Worm (Caenorhabditis elegans) whole organism, young adult: ENCODE measurements around the gene W07B8.4.
A peak's percentile ranks its signal among the peaks of the same experiment; 100 is the strongest.

Experiments used
- B0019.2 ChIP-seq: fragments of 200-800 bp; sonication (Bioruptor generic); conservative IDR thresholded peaks from 2 replicates; pipeline ENCODE4 v1.3.6; 2022; ENCODE audit warnings: missing genetic modification reagents, missing genetic modification characterization, missing compliant biosample characterization
- B0261.1 ChIP-seq: sonication (generic microtip); optimal IDR thresholded peaks from 2 replicates; lab custom pipeline; 2016; ENCODE audit warnings: mild to moderate bottlenecking, missing genetic modification characterization, moderate library complexity, missing compliant biosample characterization
- B0336.3 ChIP-seq: fragments of 200-800 bp; sonication (Bioruptor generic); IDR thresholded peaks from 2 replicates; pipeline ENCODE4 v1.3.6; 2022; ENCODE audit warnings: missing genetic modification characterization, missing compliant biosample characterization
- C06A6.2 ChIP-seq: fragments of 200-800 bp; sonication (Bioruptor generic); conservative IDR thresholded peaks from 2 replicates; pipeline ENCODE4 v1.3.6; 2022; ENCODE audit warnings: missing genetic modification characterization, missing compliant biosample characterization
- C17E4.6 ChIP-seq: fragments of 200-800 bp; sonication (Bioruptor generic); IDR thresholded peaks from 2 replicates; pipeline ENCODE4 v1.3.6; 2022; ENCODE audit warnings: missing genetic modification reagents, missing genetic modification characterization, missing compliant biosample characterization
- D2030.7 ChIP-seq: fragments of 200-800 bp; sonication (Bioruptor generic); IDR thresholded peaks from 2 replicates; pipeline ENCODE4 v1.3.6; 2022; ENCODE audit warnings: missing genetic modification reagents, missing genetic modification characterization, missing compliant biosample characterization
- F23B12.7 ChIP-seq: sonication (generic microtip); optimal IDR thresholded peaks from 2 replicates; lab custom pipeline; 2017; ENCODE audit warnings: missing genetic modification characterization, mild to moderate bottlenecking, missing compliant biosample characterization, antibody characterized with exemption, moderate library complexity; ENCODE audit not compliant: insufficient read depth
- F49E8.2 ChIP-seq: sonication (generic microtip); optimal IDR thresholded peaks from 3 replicates; lab custom pipeline; 2017; ENCODE audit warnings: missing genetic modification characterization, mild to moderate bottlenecking, missing compliant biosample characterization, antibody characterized with exemption, moderate library complexity; ENCODE audit not compliant: insufficient read depth
- F52B5.7 ChIP-seq: sonication (generic microtip); optimal IDR thresholded peaks from 2 replicates; lab custom pipeline; 2016; ENCODE audit warnings: mild to moderate bottlenecking, missing genetic modification characterization, missing compliant biosample characterization
- F57A8.1 ChIP-seq: fragments of 200-800 bp; sonication (Bioruptor generic); optimal IDR thresholded peaks from 2 replicates; lab custom pipeline; 2018; ENCODE audit warnings: mild to moderate bottlenecking, missing genetic modification characterization, moderate library complexity, missing compliant biosample characterization
- F57C9.4 ChIP-seq: sonication (generic microtip); optimal IDR thresholded peaks from 2 replicates; lab custom pipeline; 2017; ENCODE audit warnings: mild to moderate bottlenecking, missing genetic modification characterization, missing compliant biosample characterization
- Y67H2A.10 ChIP-seq: fragments of 200-800 bp; sonication (Bioruptor generic); conservative IDR thresholded peaks from 2 replicates; pipeline ENCODE4 v1.3.6; 2022; ENCODE audit warnings: missing genetic modification reagents, missing genetic modification characterization, missing compliant biosample characterization
- Y95B8A.8 ChIP-seq: fragments of 200-800 bp; sonication (Bioruptor generic); IDR thresholded peaks from 2 replicates; pipeline ENCODE4 v1.3.6; 2022; ENCODE audit warnings: missing genetic modification reagents, missing genetic modification characterization, missing compliant biosample characterization
- akir-1 ChIP-seq: fragments of 200-800 bp; sonication (Bioruptor generic); optimal IDR thresholded peaks from 2 replicates; lab custom pipeline; 2018; ENCODE audit warnings: mild to moderate bottlenecking, missing genetic modification characterization, moderate library complexity, missing compliant biosample characterization
- ama-1 ChIP-seq, 3 experiments: fragments of 150-350 bp in 1 of 3; sonication (generic microtip) in 2 of 3; optimal IDR thresholded peaks; 2 replicates each; lab custom pipeline; 2014 to 2018; ENCODE audit warnings: missing biosample characterization in 2 of 3, missing genetic modification characterization in 2 of 3, missing genetic modification reagents in 2 of 3
- aptf-3 ChIP-seq: fragments of 200-800 bp; sonication (Bioruptor generic); IDR thresholded peaks from 2 replicates; pipeline ENCODE4 v1.3.6; 2022; ENCODE audit warnings: missing genetic modification characterization, missing compliant biosample characterization
- atf-7 ChIP-seq: sonication (generic microtip); optimal IDR thresholded peaks from 2 replicates; lab custom pipeline; 2017; ENCODE audit warnings: mild to moderate bottlenecking, missing genetic modification characterization, missing compliant biosample characterization
- athp-1 ChIP-seq: sonication (generic microtip); optimal IDR thresholded peaks from 2 replicates; lab custom pipeline; 2017; ENCODE audit warnings: mild to moderate bottlenecking, missing genetic modification characterization, missing compliant biosample characterization
- bed-2 ChIP-seq: fragments of 200-800 bp; sonication (Bioruptor generic); IDR thresholded peaks from 2 replicates; pipeline ENCODE4 v1.3.6; 2022; ENCODE audit warnings: missing genetic modification reagents, missing genetic modification characterization, missing compliant biosample characterization
- ccch-3 ChIP-seq: fragments of 200-800 bp; sonication (Bioruptor generic); optimal IDR thresholded peaks from 2 replicates; lab custom pipeline; 2018; ENCODE audit warnings: mild to moderate bottlenecking, missing genetic modification characterization, missing compliant biosample characterization
- ceh-27 ChIP-seq: fragments of 200-800 bp; sonication (Bioruptor generic); optimal IDR thresholded peaks from 2 replicates; lab custom pipeline; 2018; ENCODE audit warnings: mild to moderate bottlenecking, missing genetic modification characterization, moderate library complexity, missing compliant biosample characterization
- ceh-79 ChIP-seq: sonication (generic microtip); optimal IDR thresholded peaks from 2 replicates; lab custom pipeline; 2017; ENCODE audit warnings: mild to moderate bottlenecking, missing genetic modification characterization, missing compliant biosample characterization
- dpff-1 ChIP-seq: sonication (generic microtip); optimal IDR thresholded peaks from 2 replicates; lab custom pipeline; 2017; ENCODE audit warnings: mild to moderate bottlenecking, missing genetic modification characterization, missing compliant biosample characterization
- dpl-1 ChIP-seq: fragments of 150-350 bp; optimal IDR thresholded peaks from 2 replicates; lab custom pipeline; 2014; ENCODE audit warnings: missing biosample characterization, missing genetic modification reagents, missing genetic modification characterization
- efl-1 ChIP-seq: fragments of 150-350 bp; optimal IDR thresholded peaks from 2 replicates; lab custom pipeline; 2014; ENCODE audit warnings: missing biosample characterization, missing genetic modification reagents, missing genetic modification characterization
- egl-18 ChIP-seq: fragments of 200-800 bp; sonication (Bioruptor generic); IDR thresholded peaks from 2 replicates; pipeline ENCODE4 v1.3.6; 2022; ENCODE audit warnings: missing genetic modification reagents, missing genetic modification characterization, missing compliant biosample characterization
- egrh-3 ChIP-seq: fragments of 200-800 bp; sonication (Bioruptor generic); IDR thresholded peaks from 2 replicates; pipeline ENCODE4 v1.3.6; 2022; ENCODE audit warnings: missing genetic modification reagents, missing genetic modification characterization, missing compliant biosample characterization
- ets-4 ChIP-seq: fragments of 200-800 bp; sonication (Bioruptor generic); optimal IDR thresholded peaks from 2 replicates; lab custom pipeline; 2018; ENCODE audit warnings: mild to moderate bottlenecking, missing genetic modification characterization, missing compliant biosample characterization
- gei-17 ChIP-seq: fragments of 200-800 bp; sonication (Bioruptor generic); optimal IDR thresholded peaks from 2 replicates; lab custom pipeline; 2018; ENCODE audit warnings: mild to moderate bottlenecking, missing genetic modification characterization, missing compliant biosample characterization
- him-1 ChIP-seq: sonication (generic microtip); optimal IDR thresholded peaks from 2 replicates; lab custom pipeline; 2016; ENCODE audit warnings: missing genotype, missing genetic modification reagents, missing genetic modification characterization, missing compliant biosample characterization
- hlh-12 ChIP-seq: sonication (generic microtip); optimal IDR thresholded peaks from 2 replicates; lab custom pipeline; 2016; ENCODE audit warnings: missing genetic modification characterization, missing compliant biosample characterization
- hmg-20 ChIP-seq: fragments of 200-800 bp; sonication (Bioruptor generic); IDR thresholded peaks from 2 replicates; pipeline ENCODE4 v1.3.6; 2022; ENCODE audit warnings: missing genetic modification reagents, missing genetic modification characterization, missing compliant biosample characterization
- hsf-1 ChIP-seq: fragments of 200-800 bp; sonication (Bioruptor generic); IDR thresholded peaks from 2 replicates; pipeline ENCODE4 v1.3.6; 2022; ENCODE audit warnings: missing genetic modification reagents, missing genetic modification characterization, missing compliant biosample characterization
- lag-1 ChIP-seq: fragments of 200-800 bp; sonication (Bioruptor generic); IDR thresholded peaks from 2 replicates; pipeline ENCODE4 v1.3.6; 2022; ENCODE audit warnings: missing genetic modification reagents, missing genetic modification characterization, missing compliant biosample characterization
- let-526 ChIP-seq: fragments of 200-800 bp; sonication (Bioruptor generic); IDR thresholded peaks from 2 replicates; pipeline ENCODE4 v1.3.6; 2022; ENCODE audit warnings: missing genetic modification reagents, missing genetic modification characterization, missing compliant biosample characterization
- let-607 ChIP-seq, 2 experiments: fragments of 200-800 bp in 1 of 2; sonication (Bioruptor generic) in 1 of 2; sonication (generic microtip) in 1 of 2; optimal IDR thresholded peaks; 2 replicates each; lab custom pipeline; 2016 to 2018; ENCODE audit warnings: mild to moderate bottlenecking in 2 of 2, missing compliant biosample characterization in 2 of 2, missing genetic modification characterization in 2 of 2, moderate library complexity in 2 of 2, missing genotype in 1 of 2
- lsl-1 ChIP-seq: fragments of 200-800 bp; sonication (Bioruptor generic); optimal IDR thresholded peaks from 2 replicates; lab custom pipeline; 2018; ENCODE audit warnings: mild to moderate bottlenecking, missing genetic modification characterization, moderate library complexity, missing compliant biosample characterization
- mxl-1 ChIP-seq: sonication (generic microtip); optimal IDR thresholded peaks from 2 replicates; lab custom pipeline; 2016; ENCODE audit warnings: missing genetic modification characterization, missing compliant biosample characterization
- nfyb-1 ChIP-seq: fragments of 200-800 bp; sonication (Bioruptor generic); IDR thresholded peaks from 2 replicates; pipeline ENCODE4 v1.3.6; 2022; ENCODE audit warnings: missing genetic modification reagents, missing genetic modification characterization, missing compliant biosample characterization
- pbrm-1 ChIP-seq: fragments of 200-800 bp; sonication (Bioruptor generic); IDR thresholded peaks from 2 replicates; pipeline ENCODE4 v1.3.6; 2022; ENCODE audit warnings: missing genetic modification reagents, missing genetic modification characterization, missing compliant biosample characterization
- pha-4 ChIP-seq: fragments of 150-350 bp; sonication (generic microtip); optimal IDR thresholded peaks from 2 replicates; lab custom pipeline; 2014; ENCODE audit warnings: missing biosample characterization, missing genetic modification reagents, missing genetic modification characterization
- rec-8 ChIP-seq, 2 experiments: sonication (generic microtip); optimal IDR thresholded peaks; 2 replicates each; lab custom pipeline; 2016; ENCODE audit warnings: mild to moderate bottlenecking in 2 of 2, missing genetic modification characterization in 2 of 2, missing genetic modification reagents in 2 of 2, missing genotype in 2 of 2, missing biosample characterization in 1 of 2, missing compliant biosample characterization in 1 of 2, moderate library complexity in 1 of 2
- repo-1 ChIP-seq: sonication (generic microtip); optimal IDR thresholded peaks from 2 replicates; lab custom pipeline; 2017; ENCODE audit warnings: mild to moderate bottlenecking, missing genetic modification characterization, missing compliant biosample characterization
- somi-1 ChIP-seq: fragments of 200-800 bp; sonication (Bioruptor generic); optimal IDR thresholded peaks from 2 replicates; lab custom pipeline; 2018; ENCODE audit warnings: mild to moderate bottlenecking, missing genetic modification characterization, missing compliant biosample characterization
- tlf-1 ChIP-seq: fragments of 200-800 bp; sonication (Bioruptor generic); optimal IDR thresholded peaks from 2 replicates; lab custom pipeline; 2018; ENCODE audit warnings: mild to moderate bottlenecking, missing genetic modification characterization, missing compliant biosample characterization
- xnd-1 ChIP-seq: sonication (generic microtip); optimal IDR thresholded peaks from 2 replicates; lab custom pipeline; 2016; ENCODE audit warnings: missing genotype, missing genetic modification reagents, missing genetic modification characterization, missing compliant biosample characterization
- ztf-28 ChIP-seq: fragments of 200-800 bp; sonication (Bioruptor generic); IDR thresholded peaks from 2 replicates; pipeline ENCODE4 v1.3.6; 2022; ENCODE audit warnings: missing genetic modification reagents, missing genetic modification characterization, missing compliant biosample characterization
- ztf-6 ChIP-seq: fragments of 200-800 bp; sonication (Bioruptor generic); IDR thresholded peaks from 2 replicates; pipeline ENCODE4 v1.3.6; 2022; ENCODE audit warnings: missing genetic modification reagents, missing genetic modification characterization, missing compliant biosample characterization

The W07B8.4 gene

DNA sequence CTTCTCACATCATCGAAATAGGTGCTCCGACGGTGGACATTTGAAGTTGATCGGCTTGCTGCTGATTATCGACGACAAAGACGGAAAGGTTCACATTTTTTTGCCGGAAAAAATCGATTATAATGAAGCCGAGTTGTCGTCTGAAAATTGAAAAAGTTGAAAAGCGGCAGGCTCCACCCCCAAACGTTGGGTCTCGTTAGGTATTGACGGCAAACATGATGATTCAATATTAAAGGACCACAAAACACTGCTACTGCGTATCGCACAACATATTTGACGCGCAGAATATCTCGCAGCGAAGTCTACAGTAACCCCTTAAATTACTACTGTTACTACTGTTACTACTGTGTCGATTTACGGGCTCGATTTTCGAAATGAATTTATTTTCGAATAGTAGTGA, 26.5 kb upstream of the W07B8.4 start (continued):
- TF ChIP-seq B0336.3 (GFP tag; lab: Robert Waterston, UW), result peak; percentile 58
- TF ChIP-seq gei-17 (GFP tag; lab: Kevin White, UChicago), result peak; percentile 41
- no peak for TF ChIP-seq dpl-1 (GFP tag; lab: Kevin White, UChicago)
- TF ChIP-seq ama-1 (optimal IDR thresholded peaks at IDR 0.05; lab: Kevin White, UChicago), result peak; percentile 55
- no peak for TF ChIP-seq ama-1 (GFP tag; optimal IDR thresholded peaks at IDR 0.05; lab: Kevin White, UChicago)
- TF ChIP-seq nfyb-1 (GFP tag; lab: Robert Waterston, UW), result peak; percentile 86
- no peak for TF ChIP-seq ztf-6
- TF ChIP-seq repo-1 (tag; lab: Kevin White, UChicago), result peak; percentile 67
- peak; percentile 41 for TF ChIP-seq athp-1
- TF ChIP-seq somi-1, result no peak
- 0 out of 2 replicates have a peak, but pooled peaks have one; percentile 36 for TF ChIP-seq ztf-28 (GFP tag; lab: Robert Waterston, UW)
- peak; percentile 53 for TF ChIP-seq C17E4.6
- TF ChIP-seq akir-1 (GFP tag; lab: Kevin White, UChicago), result no peak
- peak; percentile 69 for TF ChIP-seq F57C9.4
- no peak for TF ChIP-seq atf-7 (tag; lab: Kevin White, UChicago)
- TF ChIP-seq egl-18 (GFP tag; lab: Robert Waterston, UW), result peak; percentile 63; the same call in 1 of the 2 replicates
- 0 out of 2 replicates have a peak, but pooled peaks have one; percentile 59 for TF ChIP-seq Y67H2A.10 (GFP tag; lab: Robert Waterston, UW)
- TF ChIP-seq let-526 (GFP tag; lab: Robert Waterston, UW), result 0 out of 2 replicates have a peak, but pooled peaks have one; percentile 9
- peak; percentile 16; the same call in 1 of the 2 replicates for TF ChIP-seq hmg-20 (GFP tag; lab: Robert Waterston, UW)
- TF ChIP-seq ceh-79 (tag; lab: Kevin White, UChicago), result peak; percentile 20
- TF ChIP-seq dpff-1 (tag; lab: Kevin White, UChicago), result peak; percentile 5

DNA sequence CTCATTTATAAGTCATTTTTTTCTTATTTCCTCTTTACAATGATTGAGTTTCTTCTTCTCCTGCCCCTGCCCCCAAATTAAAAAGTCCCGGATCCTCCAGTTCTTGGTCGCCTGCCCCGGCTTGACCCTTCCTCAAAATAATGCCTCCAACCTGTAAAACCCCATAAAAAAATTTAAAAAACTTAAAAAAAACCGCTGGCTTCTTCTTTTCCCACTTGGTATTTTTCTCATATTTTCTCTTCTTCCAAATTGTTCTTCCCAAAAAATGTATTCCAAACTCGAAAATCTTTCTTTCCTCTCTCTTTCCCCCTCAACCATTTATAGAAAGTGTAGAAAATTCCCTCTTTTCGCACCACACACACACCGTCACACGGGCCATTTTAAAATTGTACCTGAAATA, 25.7 kb upstream of the W07B8.4 start:
- TF ChIP-seq lsl-1 (GFP tag; lab: Kevin White, UChicago), result no peak
- TF ChIP-seq mxl-1, result no peak
- TF ChIP-seq B0019.2 (GFP tag; lab: Robert Waterston, UW), result no peak
- TF ChIP-seq hlh-12 (tag; lab: Kevin White, UChicago), result no peak
- no peak for TF ChIP-seq F23B12.7 (tag; lab: Kevin White, UChicago)
- TF ChIP-seq ceh-27 (GFP tag; lab: Kevin White, UChicago), result no peak
- no peak for TF ChIP-seq F57A8.1 (GFP tag; lab: Kevin White, UChicago)
- no peak for TF ChIP-seq F52B5.7
- no peak for TF ChIP-seq B0261.1 (tag; lab: Kevin White, UChicago)
- TF ChIP-seq rec-8 (tag; optimal IDR thresholded peaks at IDR 0.05; lab: Kevin White, UChicago), result no peak
- TF ChIP-seq Y95B8A.8 (GFP tag; lab: Robert Waterston, UW), result no peak
- no peak for TF ChIP-seq tlf-1
- TF ChIP-seq hsf-1 (GFP tag; lab: Robert Waterston, UW), result no peak; the same call in 1 of the 2 replicates
- no peak for TF ChIP-seq let-607 (tag; optimal IDR thresholded peaks at IDR 0.05; lab: Kevin White, UChicago)
- TF ChIP-seq D2030.7 (GFP tag; lab: Robert Waterston, UW), result no peak
- TF ChIP-seq bed-2 (GFP tag; lab: Robert Waterston, UW), result no peak
- TF ChIP-seq pbrm-1 (GFP tag; lab: Robert Waterston, UW), result no peak
- TF ChIP-seq ets-4 (GFP tag; lab: Kevin White, UChicago), result no peak
- no peak for TF ChIP-seq pha-4 (tag; lab: Kevin White, UChicago)
- no peak for TF ChIP-seq ccch-3
- no peak for TF ChIP-seq C06A6.2 (GFP tag; lab: Robert Waterston, UW)
- no peak for TF ChIP-seq efl-1 (GFP tag; lab: Kevin White, UChicago)
- peak; percentile 0 for TF ChIP-seq xnd-1 (tag; lab: Kevin White, UChicago)
- peak; percentile 28 for TF ChIP-seq athp-1
- TF ChIP-seq F49E8.2 (tag; lab: Kevin White, UChicago), result no peak
- no peak for TF ChIP-seq lag-1 (GFP tag; lab: Robert Waterston, UW)
- TF ChIP-seq him-1 (tag; lab: Kevin White, UChicago), result no peak
- no peak for TF ChIP-seq akir-1 (GFP tag; lab: Kevin White, UChicago)
- TF ChIP-seq aptf-3 (GFP tag; lab: Robert Waterston, UW), result no peak
- TF ChIP-seq egrh-3 (GFP tag; lab: Robert Waterston, UW), result 0 out of 2 replicates have a peak, but pooled peaks have one; percentile 9
